Fruit fly (Drosophila melanogaster): Measurements from ENCODE around the gene CG13801.

CG13801 gene

DNA sequence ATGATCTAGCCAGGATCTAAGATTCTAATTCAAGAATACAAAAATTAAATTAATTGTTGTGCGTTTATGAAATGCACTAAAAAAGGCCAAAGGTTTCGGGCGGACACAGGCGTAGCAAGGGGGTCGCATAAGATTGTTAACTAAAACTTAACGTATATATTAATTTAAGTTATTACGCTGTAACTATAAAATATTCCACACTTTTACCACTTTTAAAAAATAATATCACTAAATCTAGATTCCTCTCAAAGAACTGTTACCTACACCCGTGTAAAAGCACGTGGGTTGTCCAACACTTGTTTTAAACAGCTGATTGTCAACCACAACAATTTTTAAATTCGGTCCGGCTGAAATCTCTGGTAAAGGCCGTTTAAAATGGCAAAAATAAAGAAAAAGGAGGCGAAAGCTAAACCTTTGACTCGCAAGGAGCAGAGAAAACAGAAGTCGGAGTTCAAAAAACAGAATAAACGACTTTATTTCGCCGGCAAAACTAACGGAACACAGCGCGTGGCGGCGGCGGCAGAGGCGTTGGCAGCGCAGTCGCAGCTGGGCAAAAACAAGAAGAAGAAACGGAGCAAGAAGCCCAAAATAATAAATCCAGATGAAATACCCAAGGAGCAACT, 13.2 kb downstream of the CG13801 start, which contains the start of the genes mRpL23 and CG9004 (continued):
- TF ChIP-seq fd59A (GFP tag; optimal IDR thresholded peaks at IDR 0.05) = peak; percentile 99
- TF ChIP-seq Blimp-1 (GFP tag; optimal IDR thresholded peaks at IDR 0.05) = peak; percentile 94
- peak; percentile 96 for TF ChIP-seq CG6808 (GFP tag; optimal IDR thresholded peaks at IDR 0.05)
- TF ChIP-seq Sox102F (GFP tag; optimal IDR thresholded peaks at IDR 0.05) = peak; percentile 99
- peak; percentile 99 for TF ChIP-seq CG15336 (GFP tag; IDR thresholded peaks at IDR 0.05)
- peak; percentile 98 for TF ChIP-seq CG1621 (tag; optimal IDR thresholded peaks at IDR 0.05)
- peak; percentile 99 for TF ChIP-seq Lpt (GFP tag; optimal IDR thresholded peaks at IDR 0.05)
- TF ChIP-seq svp (GFP tag) = peak; percentile 100
- peak; percentile 100 for TF ChIP-seq CG32006 (GFP tag; optimal IDR thresholded peaks at IDR 0.05)
- TF ChIP-seq CG8632 (GFP tag; optimal IDR thresholded peaks at IDR 0.05) = peak; percentile 99
- TF ChIP-seq Ets96B (tag; optimal IDR thresholded peaks at IDR 0.05) = peak; percentile 99
- peak; percentile 99 for TF ChIP-seq net (GFP tag; optimal IDR thresholded peaks at IDR 0.05)
- TF ChIP-seq dsx (GFP tag; optimal IDR thresholded peaks at IDR 0.05; ENCODE audit: poor library complexity, severe bottlenecking) = peak; percentile 97
- peak; percentile 100 for TF ChIP-seq CG10631 (GFP tag; optimal IDR thresholded peaks at IDR 0.05)
- TF ChIP-seq esn (GFP tag; optimal IDR thresholded peaks at IDR 0.05) = peak; percentile 100
- TF ChIP-seq pdm3 (GFP tag; optimal IDR thresholded peaks at IDR 0.05) = peak; percentile 100
- TF ChIP-seq Hr38 (GFP tag; optimal IDR thresholded peaks at IDR 0.05) = peak; percentile 93
- TF ChIP-seq OdsH (GFP tag; optimal IDR thresholded peaks at IDR 0.05) = peak; percentile 100
- peak; percentile 94 for TF ChIP-seq CG6854 (GFP tag; optimal IDR thresholded peaks at IDR 0.05)
- TF ChIP-seq salr (GFP tag; optimal IDR thresholded peaks at IDR 0.05) = peak; percentile 98 to 99
- peak; percentile 99 for TF ChIP-seq cyc (GFP tag; optimal IDR thresholded peaks at IDR 0.05)
- TF ChIP-seq CG3919 (GFP tag; optimal IDR thresholded peaks at IDR 0.05) = peak; percentile 99
- peak; percentile 99 for TF ChIP-seq Met (GFP tag; optimal IDR thresholded peaks at IDR 0.05)
- peak; percentile 99 for TF ChIP-seq Eip75B (GFP tag; optimal IDR thresholded peaks at IDR 0.05)

DNA sequence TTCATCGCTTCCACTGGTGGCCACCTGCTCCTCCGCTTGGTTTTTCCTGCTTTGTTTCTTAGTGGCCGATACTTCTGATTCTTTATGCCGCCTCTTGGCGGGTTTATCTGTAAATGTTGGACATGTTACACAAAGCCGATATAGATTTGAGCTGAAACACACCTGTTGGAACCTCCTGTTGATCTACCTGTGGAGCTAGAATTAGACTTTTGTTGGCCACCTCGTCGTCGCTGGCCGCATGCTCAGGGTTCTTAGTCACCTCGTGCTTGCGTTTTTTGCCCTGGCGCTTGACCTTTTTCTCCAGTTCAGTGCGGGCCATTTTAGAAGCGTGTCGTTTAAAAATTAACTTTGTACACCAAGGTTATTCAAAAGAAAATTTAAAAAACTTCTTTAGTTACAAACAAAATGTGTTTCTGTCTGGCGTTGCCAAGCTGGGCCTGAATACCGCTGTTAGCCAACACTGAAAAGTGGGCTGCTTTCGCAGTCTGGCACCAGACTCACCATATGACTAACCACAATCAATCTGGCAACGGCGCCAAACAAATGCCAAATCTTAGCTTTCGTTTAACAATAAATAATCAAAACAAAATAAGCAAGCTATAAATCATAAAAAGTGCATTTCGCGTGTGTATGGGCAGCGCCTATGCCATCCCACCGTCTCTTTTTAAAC, 16.9 kb downstream of the CG13801 start, which contains the start of the genes CG15877 and Svil:
TSS of gene CG15877 (minus strand) at position 443 of the 670 bp plus-strand sequence.
TSS of gene Svil (plus strand) at position 542 of the 670 bp plus-strand sequence.
- TF ChIP-seq Sox14 (GFP tag; optimal IDR thresholded peaks at IDR 0.05) (peak; percentile 15), Eip78C (GFP tag) (peak; percentile 56), CG3032 (tag; optimal IDR thresholded peaks at IDR 0.05) (no peak), svp (GFP tag) (no peak), Smox (GFP tag; optimal IDR thresholded peaks at IDR 0.05) (no peak), Hr39 (GFP tag; optimal IDR thresholded peaks at IDR 0.05) (no peak), spab (GFP tag; optimal IDR thresholded peaks at IDR 0.05) (no peak), CG8319 (GFP tag; optimal IDR thresholded peaks at IDR 0.05) (no peak), eg (GFP tag; IDR thresholded peaks at IDR 0.05) (0 out of 3 replicates have a peak, but pooled peaks have one; percentile 7), esn (GFP tag; optimal IDR thresholded peaks at IDR 0.05) (no peak)

DNA sequence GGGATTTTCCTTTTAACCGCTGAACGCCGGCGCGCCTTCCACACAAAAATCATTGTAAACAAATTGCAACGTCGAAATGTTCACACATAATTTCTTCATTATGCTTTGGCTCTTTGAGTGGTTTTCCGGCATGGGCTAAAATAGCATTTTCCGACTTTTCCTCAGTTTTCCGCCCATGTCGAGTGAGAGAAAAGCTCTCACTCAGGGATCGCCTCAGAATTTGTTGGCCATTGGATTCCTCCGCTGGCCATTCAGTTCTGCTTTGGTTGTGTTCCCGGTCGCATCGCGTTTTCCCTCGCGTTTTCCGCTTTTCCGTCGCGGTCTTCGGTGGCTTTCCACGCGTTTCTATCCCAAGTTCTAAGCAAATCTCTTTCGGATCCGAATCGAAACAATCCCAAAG, 18.2 kb downstream of the CG13801 start:
- no peak for TF ChIP-seq Blimp-1 (GFP tag; optimal IDR thresholded peaks at IDR 0.05)
- no peak for TF ChIP-seq svp (GFP tag)
- no peak for TF ChIP-seq CG8319 (GFP tag; optimal IDR thresholded peaks at IDR 0.05)
- TF ChIP-seq Eip75B (GFP tag; optimal IDR thresholded peaks at IDR 0.05) = no peak
- TF ChIP-seq Smox (GFP tag; optimal IDR thresholded peaks at IDR 0.05) = no peak
- no peak for TF ChIP-seq esn (GFP tag; optimal IDR thresholded peaks at IDR 0.05)
- TF ChIP-seq CG9139 (GFP tag; optimal IDR thresholded peaks at IDR 0.05) = no peak
- no peak for TF ChIP-seq CG6792 (GFP tag; optimal IDR thresholded peaks at IDR 0.05)
- TF ChIP-seq Sox14 (GFP tag; optimal IDR thresholded peaks at IDR 0.05) = no peak
- TF ChIP-seq Hr39 (GFP tag; optimal IDR thresholded peaks at IDR 0.05) = no peak
